Worm (Caenorhabditis elegans) whole organism, L1 larva: ENCODE data around the gene F16G10.6.

Experiments used
- ama-1 ChIP-seq: fragments of 150-350 bp; optimal IDR thresholded peaks from 2 replicates; lab custom pipeline; 2014
- elt-3 ChIP-seq, 6 experiments: fragments of 150-350 bp in 1 of 6; sonication (generic microtip); optimal IDR thresholded peaks; 2 replicates each; lab custom pipeline; 2017 to 2018; ENCODE audit warnings: missing biosample characterization in 6 of 6, missing genetic modification characterization in 6 of 6, inconsistent platforms in 1 of 6
- fkh-10 ChIP-seq: sonication (generic microtip); optimal IDR thresholded peaks from 2 replicates; lab custom pipeline; 2017; ENCODE audit warnings: missing biosample characterization, missing genetic modification reagents, missing genetic modification characterization
- unc-130 ChIP-seq: fragments of 150-350 bp; optimal IDR thresholded peaks from 2 replicates; lab custom pipeline; 2017; ENCODE audit warnings: missing biosample characterization, missing genetic modification characterization, inconsistent platforms

- TF ChIP-seq elt-3 (tag; optimal IDR thresholded peaks at IDR 0.05; lab: Kevin White, UChicago) (no peak), unc-130 (tag; lab: Kevin White, UChicago) (no peak), ama-1 (lab: Kevin White, UChicago) (no peak), fkh-10 (GFP tag; lab: Kevin White, UChicago) (no peak)
These were observed 41.5 kb downstream of the F16G10.6 start for ce11 chrII:2336177-2336576.
